Fruit fly (Drosophila melanogaster) whole organism, adult: ENCODE measurements around the gene CG5850.

ENCODE experiments used
- CG12768 ChIP-seq: fragments of 200-800 bp; sonication (Bioruptor generic); optimal IDR thresholded peaks from 2 replicates; lab custom pipeline; 2017; ENCODE audit warnings: missing biosample characterization, missing genetic modification characterization, mild to moderate bottlenecking, moderate library complexity, missing genetic modification reagents
- CG14711 ChIP-seq: fragments of 200-800 bp; sonication (Bioruptor generic); optimal IDR thresholded peaks from 2 replicates; lab custom pipeline; 2018; ENCODE audit warnings: missing biosample characterization, mild to moderate bottlenecking, missing genetic modification characterization, moderate library complexity
- CG5204 ChIP-seq: fragments of 200-800 bp; sonication (Bioruptor generic); optimal IDR thresholded peaks from 2 replicates; lab custom pipeline; 2016; ENCODE audit warnings: missing biosample characterization, missing genetic modification characterization
- Crg-1 ChIP-seq: fragments of 200-800 bp; sonication (Bioruptor generic); optimal IDR thresholded peaks from 2 replicates; lab custom pipeline; 2016; ENCODE audit warnings: missing biosample characterization, missing genetic modification characterization
- Hr96 ChIP-seq: fragments of 200-800 bp; sonication (Bioruptor generic); optimal IDR thresholded peaks from 2 replicates; lab custom pipeline; 2016; ENCODE audit warnings: missing biosample characterization, missing genetic modification characterization
- Mnt ChIP-seq: fragments of 200-800 bp; sonication (Bioruptor generic); optimal IDR thresholded peaks from 2 replicates; lab custom pipeline; 2016; ENCODE audit warnings: missing biosample characterization, mild to moderate bottlenecking, missing genetic modification characterization
- bab1 ChIP-seq: fragments of 200-800 bp; sonication (Bioruptor generic); optimal IDR thresholded peaks from 3 replicates; lab custom pipeline; 2019; ENCODE audit warnings: missing biosample characterization, mild to moderate bottlenecking, missing genetic modification characterization, moderate library complexity
- cic ChIP-seq: fragments of 200-800 bp; sonication (Bioruptor generic); optimal IDR thresholded peaks from 2 replicates; lab custom pipeline; 2017; ENCODE audit warnings: missing biosample characterization, mild to moderate bottlenecking, missing genetic modification characterization, moderate library complexity
- kay ChIP-seq: fragments of 200-800 bp; sonication (Bioruptor generic); peaks from one replicate; lab custom pipeline; 2016; ENCODE audit warnings: missing biosample characterization, missing genetic modification characterization, borderline replicate concordance
- ovo ChIP-seq: fragments of 200-800 bp; sonication (Bioruptor generic); optimal IDR thresholded peaks from 2 replicates; lab custom pipeline; 2016; ENCODE audit warnings: missing biosample characterization, missing genetic modification characterization

The CG5850 gene

dm6 chr2L:9912570-9913260 is 51.0 kb downstream of the CG5850 start, which contains the start of the genes Etl1 and Srp54:
Gene Etl1, minus strand, starts transcription at chr2L:9912608.
Gene Srp54, plus strand, starts transcription at chr2L:9912911.
- no peak for TF ChIP-seq cic (GFP tag; lab: Kevin White, UChicago)
- no peak for TF ChIP-seq bab1 (GFP tag; lab: Kevin White, UChicago)
- TF ChIP-seq Mnt (GFP tag; lab: Kevin White, UChicago), result peak; percentile 17
- no peak for TF ChIP-seq Crg-1 (GFP tag; lab: Kevin White, UChicago)
- TF ChIP-seq ovo (GFP tag; lab: Kevin White, UChicago), result no peak
- TF ChIP-seq CG14711 (tag; lab: Kevin White, UChicago), result peak; percentile 95
- TF ChIP-seq kay (GFP tag; lab: Kevin White, UChicago), result no peak
- TF ChIP-seq Hr96, result peak; percentile 21
- TF ChIP-seq CG12768 (GFP tag; lab: Kevin White, UChicago), result no peak

dm6 chr2L:9911783-9912182 is 52.0 kb downstream of the CG5850 start:
- TF ChIP-seq bab1 (GFP tag; lab: Kevin White, UChicago) (peak; percentile 24), CG12768 (GFP tag; lab: Kevin White, UChicago) (peak; percentile 17), CG5204 (GFP tag; lab: Kevin White, UChicago) (no peak)
